Worm (Caenorhabditis elegans) whole organism, late embryonic: ENCODE results near the gene pat-12.

ENCODE experiments used
- C08G9.2 ChIP-seq: sonication (generic microtip); optimal IDR thresholded peaks from 2 replicates; lab custom pipeline; 2016; ENCODE audit warnings: mild to moderate bottlenecking, missing genetic modification characterization, moderate library complexity, missing compliant biosample characterization
- C38D4.7 ChIP-seq: fragments of 200-800 bp; sonication (Bioruptor generic); optimal IDR thresholded peaks from 2 replicates; lab custom pipeline; 2018; ENCODE audit warnings: mild to moderate bottlenecking, missing genetic modification characterization, moderate library complexity, missing compliant biosample characterization
- F13H6.1 ChIP-seq: sonication (generic microtip); optimal IDR thresholded peaks from 2 replicates; lab custom pipeline; 2016; ENCODE audit warnings: missing genetic modification characterization, missing compliant biosample characterization
- K02D7.2 ChIP-seq: sonication (generic microtip); optimal IDR thresholded peaks from 2 replicates; lab custom pipeline; 2017; ENCODE audit warnings: mild to moderate bottlenecking, missing genetic modification characterization, missing compliant biosample characterization
- T23F11.4 ChIP-seq: fragments of 200-800 bp; sonication (Bioruptor generic); optimal IDR thresholded peaks from 2 replicates; lab custom pipeline; 2018; ENCODE audit warnings: mild to moderate bottlenecking, missing genetic modification characterization, missing compliant biosample characterization
- Y22D7AL.16 ChIP-seq: sonication (generic microtip); optimal IDR thresholded peaks from 2 replicates; lab custom pipeline; 2016; ENCODE audit warnings: missing genetic modification characterization, missing compliant biosample characterization
- ahr-1 ChIP-seq: sonication (generic microtip); optimal IDR thresholded peaks from 2 replicates; lab custom pipeline; 2016; ENCODE audit warnings: missing genetic modification characterization, missing compliant biosample characterization
- ceh-2 ChIP-seq: sonication (generic microtip); optimal IDR thresholded peaks from 2 replicates; lab custom pipeline; 2016; ENCODE audit warnings: missing genotype, missing genetic modification characterization, missing compliant biosample characterization
- ceh-24 ChIP-seq: sonication (generic microtip); optimal IDR thresholded peaks from 2 replicates; lab custom pipeline; 2016; ENCODE audit warnings: mild to moderate bottlenecking, missing genetic modification characterization, missing compliant biosample characterization
- ceh-30 ChIP-seq: fragments of 150-350 bp; optimal IDR thresholded peaks from 2 replicates; lab custom pipeline; 2014; ENCODE audit warnings: missing biosample characterization, missing genetic modification characterization
- ceh-31 ChIP-seq: sonication (generic microtip); optimal IDR thresholded peaks from 2 replicates; lab custom pipeline; 2016; ENCODE audit warnings: missing genetic modification characterization, missing compliant biosample characterization
- ceh-48 ChIP-seq: sonication (generic microtip); optimal IDR thresholded peaks from 2 replicates; lab custom pipeline; 2016; ENCODE audit warnings: missing genetic modification characterization, inconsistent platforms, missing compliant biosample characterization
- ceh-6 ChIP-seq: fragments of 200-800 bp; sonication (Bioruptor generic); optimal IDR thresholded peaks from 2 replicates; lab custom pipeline; 2018; ENCODE audit warnings: mild to moderate bottlenecking, missing genetic modification characterization, missing compliant biosample characterization
- ceh-9 ChIP-seq: sonication (generic microtip); optimal IDR thresholded peaks from 2 replicates; lab custom pipeline; 2016; ENCODE audit warnings: mild to moderate bottlenecking, missing genetic modification characterization, inconsistent platforms, missing compliant biosample characterization
- dmd-4 ChIP-seq: sonication (generic microtip); optimal IDR thresholded peaks from 2 replicates; lab custom pipeline; 2016; ENCODE audit warnings: borderline replicate concordance, missing genetic modification characterization, missing compliant biosample characterization
- elt-2 ChIP-seq: sonication (generic microtip); optimal IDR thresholded peaks from 2 replicates; lab custom pipeline; 2016; ENCODE audit warnings: missing genetic modification reagents, missing genetic modification characterization, missing compliant biosample characterization
- ets-4 ChIP-seq: sonication (generic microtip); optimal IDR thresholded peaks from 2 replicates; lab custom pipeline; 2016; ENCODE audit warnings: missing genetic modification characterization, missing compliant biosample characterization
- fax-1 ChIP-seq: sonication (generic microtip); optimal IDR thresholded peaks from 2 replicates; lab custom pipeline; 2016; ENCODE audit warnings: missing genotype, missing genetic modification characterization, missing compliant biosample characterization
- fkh-6 ChIP-seq: sonication (generic microtip); optimal IDR thresholded peaks from 2 replicates; lab custom pipeline; 2016; ENCODE audit warnings: missing genetic modification characterization, missing compliant biosample characterization
- hlh-30 ChIP-seq: sonication (generic microtip); optimal IDR thresholded peaks from 2 replicates; lab custom pipeline; 2017; ENCODE audit warnings: antibody characterized with exemption, missing genetic modification characterization, missing compliant biosample characterization; ENCODE audit not compliant: insufficient read depth
- hlh-6 ChIP-seq: sonication (generic microtip); optimal IDR thresholded peaks from 2 replicates; lab custom pipeline; 2016; ENCODE audit warnings: missing genotype, missing genetic modification characterization, missing compliant biosample characterization
- lim-6 ChIP-seq: sonication (generic microtip); optimal IDR thresholded peaks from 2 replicates; lab custom pipeline; 2016; ENCODE audit warnings: missing genetic modification characterization, missing compliant biosample characterization
- nfya-1 ChIP-seq: sonication (generic microtip); optimal IDR thresholded peaks from 2 replicates; lab custom pipeline; 2017; ENCODE audit warnings: missing genetic modification characterization, mild to moderate bottlenecking, missing compliant biosample characterization, antibody characterized with exemption, moderate library complexity
- odd-2 ChIP-seq: sonication (generic microtip); optimal IDR thresholded peaks from 2 replicates; lab custom pipeline; 2017; ENCODE audit warnings: antibody characterized with exemption, mild to moderate bottlenecking, missing genetic modification characterization, missing compliant biosample characterization
- pat-9 ChIP-seq: fragments of 200-800 bp; sonication (Bioruptor generic); optimal IDR thresholded peaks from 2 replicates; lab custom pipeline; 2018; ENCODE audit warnings: mild to moderate bottlenecking, missing genetic modification characterization, moderate library complexity, missing compliant biosample characterization
- pax-1 ChIP-seq: fragments of 150-350 bp; optimal IDR thresholded peaks from 2 replicates; lab custom pipeline; 2014; ENCODE audit warnings: missing biosample characterization, missing genetic modification characterization
- pha-2 ChIP-seq: sonication (generic microtip); optimal IDR thresholded peaks from 2 replicates; lab custom pipeline; 2017; ENCODE audit warnings: mild to moderate bottlenecking, missing genetic modification characterization, missing compliant biosample characterization
- pha-4 ChIP-seq: fragments of 150-350 bp; optimal IDR thresholded peaks from 2 replicates; lab custom pipeline; 2018; ENCODE audit warnings: missing biosample characterization, missing genetic modification reagents, missing genetic modification characterization
- pros-1 ChIP-seq: fragments of 150-350 bp; optimal IDR thresholded peaks from 2 replicates; lab custom pipeline; 2014; ENCODE audit warnings: missing biosample characterization, missing genetic modification reagents, missing genetic modification characterization
- rnt-1 ChIP-seq: sonication (generic microtip); optimal IDR thresholded peaks from 2 replicates; lab custom pipeline; 2016; ENCODE audit warnings: missing genetic modification characterization, missing compliant biosample characterization
- sdc-2 ChIP-seq: sonication (generic microtip); optimal IDR thresholded peaks from 2 replicates; lab custom pipeline; 2016; ENCODE audit warnings: missing genotype, missing genetic modification characterization, missing compliant biosample characterization
- syd-9 ChIP-seq: sonication (generic microtip); optimal IDR thresholded peaks from 2 replicates; lab custom pipeline; 2016; ENCODE audit warnings: mild to moderate bottlenecking, missing genetic modification characterization, moderate library complexity, missing compliant biosample characterization
- tbx-2 ChIP-seq: sonication (generic microtip); optimal IDR thresholded peaks from 2 replicates; lab custom pipeline; 2016; ENCODE audit warnings: missing genetic modification characterization, missing compliant biosample characterization
- tbx-7 ChIP-seq: sonication (generic microtip); optimal IDR thresholded peaks from 2 replicates; lab custom pipeline; 2016; ENCODE audit warnings: missing genotype, missing genetic modification characterization, missing compliant biosample characterization
- ttx-3 ChIP-seq: sonication (generic microtip); optimal IDR thresholded peaks from 2 replicates; lab custom pipeline; 2016; ENCODE audit warnings: missing genetic modification reagents, missing genetic modification characterization, missing compliant biosample characterization
- unc-42 ChIP-seq: sonication (generic microtip); optimal IDR thresholded peaks from 2 replicates; lab custom pipeline; 2016; ENCODE audit warnings: missing genotype, missing genetic modification characterization, missing compliant biosample characterization
- unc-55 ChIP-seq: sonication (generic microtip); optimal IDR thresholded peaks from 2 replicates; lab custom pipeline; 2017; ENCODE audit warnings: missing biosample characterization, missing genetic modification reagents, missing genetic modification characterization
- unc-86 ChIP-seq: sonication (generic microtip); optimal IDR thresholded peaks from 2 replicates; lab custom pipeline; 2016; ENCODE audit warnings: missing genetic modification characterization, missing compliant biosample characterization
- zip-5 ChIP-seq: sonication (generic microtip); optimal IDR thresholded peaks from 2 replicates; lab custom pipeline; 2016; ENCODE audit warnings: missing genetic modification characterization, missing compliant biosample characterization

The pat-12 gene

DNA sequence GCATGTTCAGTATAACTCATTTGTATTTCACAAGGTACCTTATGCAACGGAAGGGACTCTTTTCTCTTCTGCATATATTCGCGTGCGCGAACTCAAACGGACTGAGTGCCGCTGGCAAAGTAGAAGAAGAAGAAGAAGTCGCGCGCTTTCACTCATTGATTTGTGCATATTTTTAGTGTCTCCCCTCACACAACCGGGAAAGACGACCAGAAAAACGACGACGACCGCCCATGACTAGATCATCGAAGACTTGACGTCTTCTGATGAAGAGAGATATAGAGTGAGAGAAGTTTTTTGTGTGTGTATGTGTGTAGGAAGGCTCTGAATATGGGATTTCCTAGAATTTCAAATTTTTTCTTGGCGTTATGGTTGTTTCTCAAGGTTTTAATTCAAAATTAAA lies 12.2 kb upstream of the pat-12 start:
- peak; percentile 44 for TF ChIP-seq unc-42
- TF ChIP-seq zip-5 (tag; lab: Kevin White, UChicago), result no peak
- no peak for TF ChIP-seq syd-9
- peak; percentile 8 for TF ChIP-seq ceh-31 (tag; lab: Kevin White, UChicago)
- peak; percentile 19 for TF ChIP-seq ceh-48

DNA sequence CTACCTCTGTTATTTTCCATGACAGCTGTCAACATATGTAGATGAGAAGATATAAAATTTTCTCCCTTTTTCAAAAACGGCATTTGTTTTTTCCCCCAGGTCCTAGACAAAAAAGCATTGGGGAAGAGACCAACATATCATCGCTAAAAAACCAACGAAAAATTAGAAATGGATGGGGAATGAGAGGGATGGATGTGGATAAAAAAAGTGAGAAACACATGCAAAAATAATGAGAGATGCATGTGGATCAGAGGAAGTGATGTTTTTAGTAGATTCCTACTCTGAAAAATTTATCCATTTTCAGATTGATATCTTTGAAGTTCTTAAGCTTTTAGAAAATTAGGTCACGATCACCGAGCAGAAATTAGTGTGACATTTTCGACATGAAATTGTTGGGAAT lies 10.3 kb upstream of the pat-12 start:
- TF ChIP-seq K02D7.2 (tag; lab: Kevin White, UChicago) (no peak), unc-86 (tag; lab: Kevin White, UChicago) (no peak), fkh-6 (tag; lab: Kevin White, UChicago) (no peak), unc-55 (GFP tag; lab: Kevin White, UChicago) (no peak), fax-1 (tag; lab: Kevin White, UChicago) (no peak), C38D4.7 (GFP tag; lab: Kevin White, UChicago) (no peak), C08G9.2 (tag; lab: Kevin White, UChicago) (no peak), ets-4 (tag; lab: Kevin White, UChicago) (no peak), elt-2 (tag; lab: Kevin White, UChicago) (no peak), ceh-2 (tag; lab: Kevin White, UChicago) (no peak), ceh-9 (tag; lab: Kevin White, UChicago) (no peak), lim-6 (no peak), F13H6.1 (tag; lab: Kevin White, UChicago) (no peak)

DNA sequence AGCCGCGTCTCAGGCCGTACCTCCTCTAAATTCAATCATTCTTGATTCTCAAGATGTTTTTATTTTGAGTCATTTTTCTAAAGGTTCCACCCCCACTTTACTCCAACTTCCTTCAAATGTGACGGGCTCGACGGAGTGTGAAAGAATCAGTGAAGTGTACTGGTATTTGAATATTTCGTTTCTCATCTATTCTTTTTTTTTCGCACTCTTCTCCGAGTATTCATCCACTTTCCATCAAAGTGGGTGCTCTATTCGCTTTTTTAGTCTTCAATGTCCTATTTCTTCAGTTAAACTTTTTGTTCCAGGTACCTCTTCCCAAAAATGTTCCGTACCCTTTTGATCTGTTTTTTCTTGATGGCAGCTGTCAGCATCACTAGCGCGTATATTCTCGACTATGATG lies 9.2 kb upstream of the pat-12 start, which contains the start of gene nlp-52:
TSS of gene nlp-52 (plus strand) at position 301 of the 400 bp plus-strand sequence.
- TF ChIP-seq pha-4 (tag; lab: Kevin White, UChicago) (no peak), unc-42 (no peak), ttx-3 (tag; lab: Kevin White, UChicago) (no peak), nfya-1 (tag; lab: Kevin White, UChicago) (no peak), hlh-6 (tag; lab: Kevin White, UChicago) (no peak), pros-1 (tag; lab: Kevin White, UChicago) (no peak)

ce11 chrIII:759675-760074 lies 7.4 kb upstream of the pat-12 start:
- no peak for TF ChIP-seq pros-1 (tag; lab: Kevin White, UChicago)
- TF ChIP-seq tbx-7 (tag; lab: Kevin White, UChicago), result no peak
- no peak for TF ChIP-seq ceh-24 (tag; lab: Kevin White, UChicago)
- TF ChIP-seq hlh-30 (tag; lab: Kevin White, UChicago), result no peak
- TF ChIP-seq sdc-2 (tag; lab: Kevin White, UChicago), result no peak
- TF ChIP-seq pax-1 (tag; lab: Kevin White, UChicago), result no peak
- TF ChIP-seq ahr-1 (tag; lab: Kevin White, UChicago), result no peak
- no peak for TF ChIP-seq fkh-6 (tag; lab: Kevin White, UChicago)
- TF ChIP-seq C08G9.2 (tag; lab: Kevin White, UChicago), result no peak
- no peak for TF ChIP-seq Y22D7AL.16 (tag; lab: Kevin White, UChicago)
- TF ChIP-seq ceh-6 (GFP tag; lab: Kevin White, UChicago), result no peak
- no peak for TF ChIP-seq ceh-30 (tag; lab: Kevin White, UChicago)
- TF ChIP-seq fax-1 (tag; lab: Kevin White, UChicago), result no peak
- TF ChIP-seq rnt-1 (tag; lab: Kevin White, UChicago), result no peak
- TF ChIP-seq dmd-4 (tag; lab: Kevin White, UChicago), result no peak

- TF ChIP-seq ceh-31 (tag; lab: Kevin White, UChicago), result no peak
- no peak for TF ChIP-seq K02D7.2 (tag; lab: Kevin White, UChicago)
- no peak for TF ChIP-seq tbx-2 (tag; lab: Kevin White, UChicago)
- no peak for TF ChIP-seq pha-2 (tag; lab: Kevin White, UChicago)
- TF ChIP-seq odd-2 (tag; lab: Kevin White, UChicago), result no peak
- no peak for TF ChIP-seq T23F11.4 (GFP tag; lab: Kevin White, UChicago)
- TF ChIP-seq Y22D7AL.16 (tag; lab: Kevin White, UChicago), result no peak
- TF ChIP-seq pat-9 (tag; lab: Kevin White, UChicago), result no peak
- TF ChIP-seq, all 69 proteins: peak for 0
These were observed 5.8 kb upstream of the pat-12 start, which contains the start of gene T17H7.7 for ce11 chrIII:757981-758380. TSS of gene T17H7.7 (minus strand) at chrIII:758081.
